Worm (Caenorhabditis elegans): ENCODE data around the gene osm-12.
A peak's percentile ranks its signal among the peaks of the same experiment; 100 is the strongest.

DNA sequence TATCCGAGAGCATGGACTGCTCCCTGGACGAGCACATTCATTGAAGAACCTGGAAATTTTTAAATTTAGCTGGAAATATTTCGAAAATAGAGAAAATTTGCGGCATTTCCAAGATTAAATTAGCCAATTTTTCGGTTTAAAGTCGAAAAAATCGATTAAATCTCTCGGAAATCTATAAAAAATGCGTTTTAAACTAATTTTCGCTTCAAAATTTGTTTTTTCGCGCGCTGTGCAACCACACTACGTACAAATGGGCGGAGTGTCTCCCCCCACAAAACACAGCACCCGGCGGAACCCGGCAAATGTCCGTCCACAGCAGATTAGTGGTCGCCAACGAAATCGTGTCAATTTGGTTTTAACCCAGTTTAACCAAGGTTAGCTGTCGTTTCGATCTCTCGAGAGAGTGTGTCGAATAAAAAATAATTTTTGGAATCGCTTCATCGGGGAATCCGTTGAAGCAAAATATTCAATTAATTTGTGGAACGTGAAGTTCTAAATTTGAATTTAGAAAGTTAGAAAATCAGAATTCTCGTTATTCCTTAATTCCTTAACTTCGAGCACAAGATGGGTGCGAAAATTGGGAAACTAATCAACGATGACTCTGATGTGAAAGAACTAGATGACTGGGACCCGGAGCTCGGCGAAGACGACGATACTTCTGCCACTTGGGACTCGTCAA lies 47.9 kb upstream of the osm-12 start, which contains the start of the genes tim-1 and Y75B8A.23:
- TF ChIP-seq dpl-1 (GFP tag; optimal IDR thresholded peaks at IDR 0.05) (peak; percentile 96 to 97 (median 97)), ztf-4 (tag; optimal IDR thresholded peaks at IDR 0.05) (peak; percentile 93), lsy-2 (tag; optimal IDR thresholded peaks at IDR 0.05) (peak; percentile 93 to 95), elt-3 (tag; optimal IDR thresholded peaks at IDR 0.05) (peak in 5 of 6 experiments; percentile 8 to 95 (median 80)), nhr-77 (tag; optimal IDR thresholded peaks at IDR 0.05) (peak; percentile 97), lin-13 (GFP tag; optimal IDR thresholded peaks at IDR 0.05) (peak; percentile 95), nhr-28 (tag; optimal IDR thresholded peaks at IDR 0.05) (no peak), snpc-4 (tag; optimal IDR thresholded peaks at IDR 0.05) (peak; percentile 100), mdl-1 (tag; optimal IDR thresholded peaks at IDR 0.05) (peak in 1 of 2 experiments; percentile 91), dsc-1 (tag; optimal IDR thresholded peaks at IDR 0.05) (peak; percentile 98), unc-86 (tag; optimal IDR thresholded peaks at IDR 0.05) (peak; percentile 90)
